Worm (Caenorhabditis elegans): Measurements from ENCODE around the gene ifas-2.

Gene ifas-2

ce11 chrV:16874966-16875365 is 13.7 kb downstream of the ifas-2 start, which contains the start of gene F49A5.10:
Gene F49A5.10, plus strand, starts transcription at chrV:16875266.
- TF ChIP-seq T22C8.4 (GFP tag; IDR thresholded peaks at IDR 0.05) (no peak), tab-1 (GFP tag; IDR thresholded peaks at IDR 0.05) (no peak), ztf-29 (GFP tag; IDR thresholded peaks at IDR 0.05) (no peak), ref-1 (GFP tag; conservative IDR thresholded peaks at IDR 0.05) (no peak), med-1 (GFP tag; optimal IDR thresholded peaks at IDR 0.05; ENCODE audit: insufficient read depth) (no peak), ztf-23 (GFP tag; IDR thresholded peaks at IDR 0.05) (no peak), cog-1 (tag; optimal IDR thresholded peaks at IDR 0.05) (no peak), klf-2 (GFP tag; conservative IDR thresholded peaks at IDR 0.05) (no peak), flt-1 (GFP tag; IDR thresholded peaks at IDR 0.05) (no peak)

ce11 chrV:16873642-16874041 is 15.0 kb downstream of the ifas-2 start, which contains the start of gene srw-23:
Gene srw-23, plus strand, starts transcription at chrV:16873942.
- TF ChIP-seq ref-1 (GFP tag; conservative IDR thresholded peaks at IDR 0.05) (no peak), ztf-23 (GFP tag; IDR thresholded peaks at IDR 0.05) (no peak), klf-2 (GFP tag; conservative IDR thresholded peaks at IDR 0.05) (no peak), cog-1 (tag; optimal IDR thresholded peaks at IDR 0.05) (no peak), med-1 (GFP tag; optimal IDR thresholded peaks at IDR 0.05; ENCODE audit: insufficient read depth) (no peak), tab-1 (GFP tag; IDR thresholded peaks at IDR 0.05) (no peak), flt-1 (GFP tag; IDR thresholded peaks at IDR 0.05) (no peak), T22C8.4 (GFP tag; IDR thresholded peaks at IDR 0.05) (no peak), ztf-29 (GFP tag; IDR thresholded peaks at IDR 0.05) (no peak)

ce11 chrV:16871387-16871786 is 17.3 kb downstream of the ifas-2 start, which contains the start of gene thn-4:
Gene thn-4, minus strand, starts transcription at chrV:16871487.
- TF ChIP-seq ztf-23 (GFP tag; IDR thresholded peaks at IDR 0.05) (no peak), ref-1 (GFP tag; conservative IDR thresholded peaks at IDR 0.05) (no peak), flt-1 (GFP tag; IDR thresholded peaks at IDR 0.05) (no peak), T22C8.4 (GFP tag; IDR thresholded peaks at IDR 0.05) (no peak), klf-2 (GFP tag; conservative IDR thresholded peaks at IDR 0.05) (no peak), cog-1 (tag; optimal IDR thresholded peaks at IDR 0.05) (no peak), ztf-29 (GFP tag; IDR thresholded peaks at IDR 0.05) (no peak), med-1 (GFP tag; optimal IDR thresholded peaks at IDR 0.05; ENCODE audit: insufficient read depth) (no peak), tab-1 (GFP tag; IDR thresholded peaks at IDR 0.05) (no peak)

DNA sequence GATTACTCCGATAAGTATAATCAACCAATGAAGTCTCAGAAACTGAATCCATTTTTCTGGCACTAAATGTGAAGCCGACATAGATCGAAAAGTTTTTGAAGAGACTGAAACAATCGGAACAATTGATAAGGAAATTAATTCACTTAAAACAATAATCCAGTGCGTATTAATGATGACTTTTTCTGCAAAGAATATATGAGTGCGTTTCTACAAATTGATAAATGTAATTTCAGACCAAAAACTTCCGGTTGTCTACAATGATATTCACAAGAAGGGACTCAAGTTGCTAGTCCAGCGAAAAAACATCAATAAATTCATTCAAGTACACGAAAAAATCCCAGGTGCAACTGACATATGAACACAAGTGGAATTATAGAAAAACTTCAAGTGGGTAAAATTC is 18.9 kb downstream of the ifas-2 start, which contains the start of gene clec-33:
Gene clec-33 (minus strand): TSS at position 101 of the 400 bp plus-strand sequence.
- TF ChIP-seq flt-1 (GFP tag; IDR thresholded peaks at IDR 0.05) (no peak), ref-1 (GFP tag; conservative IDR thresholded peaks at IDR 0.05) (no peak), ztf-23 (GFP tag; IDR thresholded peaks at IDR 0.05) (no peak), ztf-29 (GFP tag; IDR thresholded peaks at IDR 0.05) (no peak), tab-1 (GFP tag; IDR thresholded peaks at IDR 0.05) (no peak), T22C8.4 (GFP tag; IDR thresholded peaks at IDR 0.05) (no peak)

- TF ChIP-seq ref-1 (GFP tag; conservative IDR thresholded peaks at IDR 0.05), result no peak
- TF ChIP-seq flt-1 (GFP tag; IDR thresholded peaks at IDR 0.05), result no peak
- TF ChIP-seq ztf-23 (GFP tag; IDR thresholded peaks at IDR 0.05), result no peak
- TF ChIP-seq med-1 (GFP tag; optimal IDR thresholded peaks at IDR 0.05; ENCODE audit: insufficient read depth), result no peak
Observed at ce11 chrV:16865404-16865803, 23.3 kb downstream of the ifas-2 start, which contains the start of gene clec-28. Gene clec-28, plus strand, starts transcription at chrV:16865704.

ce11 chrV:16861719-16862118 is 27.0 kb downstream of the ifas-2 start, which contains the start of the genes clec-32 and clec-24:
Gene clec-32, minus strand, starts transcription at chrV:16861819.
Gene clec-24, plus strand, starts transcription at chrV:16862012.
- TF ChIP-seq flt-1 (GFP tag; IDR thresholded peaks at IDR 0.05), result no peak

- TF ChIP-seq ztf-29 (GFP tag; IDR thresholded peaks at IDR 0.05) (no peak), ref-1 (GFP tag; conservative IDR thresholded peaks at IDR 0.05) (no peak), med-1 (GFP tag; optimal IDR thresholded peaks at IDR 0.05; ENCODE audit: insufficient read depth) (no peak)
Observed at ce11 chrV:16857977-16858479, 30.7 kb downstream of the ifas-2 start, which contains the start of the genes clec-31 and clec-22. Gene clec-31, minus strand, starts transcription at chrV:16858077. Gene clec-22, plus strand, starts transcription at chrV:16858429.

- TF ChIP-seq flt-1 (GFP tag; IDR thresholded peaks at IDR 0.05) (no peak), ztf-23 (GFP tag; IDR thresholded peaks at IDR 0.05) (no peak)
Observed at ce11 chrV:16853956-16854683, 34.6 kb downstream of the ifas-2 start, which contains the start of the genes clec-35 and clec-27. Gene clec-35, minus strand, starts transcription at chrV:16854056. Gene clec-27, plus strand, starts transcription at chrV:16854633.

DNA sequence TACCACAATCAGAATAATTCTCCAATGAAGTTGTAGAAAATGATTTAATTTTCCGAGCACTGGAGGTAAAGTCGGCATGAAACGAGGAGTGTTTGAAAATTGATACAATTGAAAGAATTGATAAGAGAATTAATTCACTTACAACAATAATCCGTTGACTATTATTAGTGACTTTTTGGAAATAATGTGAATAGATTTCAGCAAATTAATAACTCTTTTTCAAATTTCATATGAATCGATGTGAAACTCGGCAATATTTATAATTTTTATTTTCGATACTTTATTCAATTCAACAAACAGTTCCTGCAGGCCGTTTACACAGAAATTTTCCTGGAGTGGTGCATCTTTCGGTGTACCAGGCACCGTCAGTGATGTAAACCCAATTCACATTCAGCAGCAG is 36.7 kb downstream of the ifas-2 start, which contains the start of gene clec-37:
Gene clec-37 (minus strand): TSS at position 101 of the 400 bp plus-strand sequence.
- TF ChIP-seq ztf-23 (GFP tag; IDR thresholded peaks at IDR 0.05) (no peak), klf-2 (GFP tag; conservative IDR thresholded peaks at IDR 0.05) (no peak), flt-1 (GFP tag; IDR thresholded peaks at IDR 0.05) (no peak), cog-1 (tag; optimal IDR thresholded peaks at IDR 0.05) (no peak), med-1 (GFP tag; optimal IDR thresholded peaks at IDR 0.05; ENCODE audit: insufficient read depth) (no peak), ref-1 (GFP tag; conservative IDR thresholded peaks at IDR 0.05) (no peak), tab-1 (GFP tag; IDR thresholded peaks at IDR 0.05) (no peak), ztf-29 (GFP tag; IDR thresholded peaks at IDR 0.05) (no peak), T22C8.4 (GFP tag; IDR thresholded peaks at IDR 0.05) (no peak)

DNA sequence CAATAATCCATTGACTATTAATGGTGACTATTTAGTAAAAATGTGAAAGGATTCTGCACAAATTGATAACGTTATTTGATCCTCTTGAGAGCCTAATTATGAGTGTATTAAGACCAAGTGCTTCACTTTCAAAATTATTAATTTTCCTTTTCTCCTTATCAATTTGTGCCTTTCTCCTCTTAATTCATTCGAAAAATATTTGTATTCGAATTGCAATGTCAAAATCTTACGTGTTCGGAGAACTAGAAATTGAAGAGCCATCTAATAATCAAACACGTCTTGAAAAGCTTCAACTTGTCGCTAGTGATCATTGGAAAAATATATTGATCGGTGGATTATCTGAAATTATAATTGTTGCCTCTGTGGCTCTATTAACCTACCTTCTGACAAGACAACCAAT is 40.2 kb downstream of the ifas-2 start, which contains the start of the genes clec-36 and clec-26:
Gene clec-36 (minus strand): TSS at position 101 of the 400 bp plus-strand sequence.
Gene clec-26 (plus strand): TSS at position 114 of the 400 bp plus-strand sequence.
- TF ChIP-seq med-1 (GFP tag; optimal IDR thresholded peaks at IDR 0.05; ENCODE audit: insufficient read depth), result no peak
- no peak for TF ChIP-seq ztf-29 (GFP tag; IDR thresholded peaks at IDR 0.05)
- TF ChIP-seq ref-1 (GFP tag; conservative IDR thresholded peaks at IDR 0.05), result no peak
- no peak for TF ChIP-seq ztf-23 (GFP tag; IDR thresholded peaks at IDR 0.05)
- no peak for TF ChIP-seq klf-2 (GFP tag; conservative IDR thresholded peaks at IDR 0.05)

Measured in whole organism, midembryonic.